Fruit fly (Drosophila melanogaster): ENCODE data around the gene CG42680.

The CG42680 gene

DNA sequence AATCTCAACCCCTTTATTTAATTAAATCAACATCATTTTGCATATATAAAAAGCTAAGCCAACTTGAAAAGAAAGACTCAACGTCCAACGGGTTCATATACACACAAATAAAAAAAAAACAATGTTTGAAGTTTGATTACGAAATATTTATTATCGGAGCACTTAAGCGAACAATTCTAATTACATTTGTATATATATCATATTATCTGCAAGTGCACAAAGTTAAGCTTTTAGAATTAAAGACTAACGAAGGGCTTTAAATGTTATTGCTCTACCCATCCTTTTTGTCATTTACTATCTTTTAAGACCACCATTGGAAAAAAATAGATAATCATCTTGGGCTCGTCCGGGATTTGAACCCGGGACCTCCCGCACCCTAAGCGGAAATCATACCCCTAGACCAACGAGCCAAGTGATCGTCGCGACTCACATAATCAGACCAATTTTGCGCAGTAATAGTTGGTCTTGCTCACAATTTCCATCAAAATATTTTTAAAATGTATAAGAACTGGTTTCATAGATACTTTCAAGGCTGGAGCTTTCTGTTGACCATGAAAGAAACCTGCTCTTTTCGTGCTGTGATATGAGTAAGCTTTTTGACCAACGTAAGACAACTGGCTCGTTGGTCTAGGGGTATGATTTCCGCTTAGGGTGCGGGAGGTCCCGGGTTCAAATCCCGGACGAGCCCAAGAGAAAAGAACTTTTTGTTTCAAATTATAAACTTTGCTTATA lies 11.2 kb upstream of the CG42680 start:
- no peak for TF ChIP-seq tgo (GFP tag; IDR thresholded peaks at IDR 0.05)
- no peak for TF ChIP-seq Atf3 (GFP tag; optimal IDR thresholded peaks at IDR 0.05)
- TF ChIP-seq z (GFP tag; IDR thresholded peaks at IDR 0.05): no peak
- no peak for TF ChIP-seq CG12155 (GFP tag; optimal IDR thresholded peaks at IDR 0.05)
- peak; percentile 44; the same call in 1 of the 2 replicates for TF ChIP-seq vvl (GFP tag; IDR thresholded peaks at IDR 0.05)
- no peak for TF ChIP-seq CG4424 (GFP tag; optimal IDR thresholded peaks at IDR 0.05)
- TF ChIP-seq CG8359 (GFP tag; optimal IDR thresholded peaks at IDR 0.05; ENCODE audit: borderline replicate concordance): no peak
- TF ChIP-seq CG10654 (GFP tag; optimal IDR thresholded peaks at IDR 0.05): no peak
- no peak for TF ChIP-seq Hsf (GFP tag; optimal IDR thresholded peaks at IDR 0.05)
- TF ChIP-seq CG1647 (GFP tag; optimal IDR thresholded peaks at IDR 0.05): no peak
- TF ChIP-seq CG8388 (GFP tag; optimal IDR thresholded peaks at IDR 0.05): no peak
- peak; percentile 36; the same call in 1 of the 2 replicates for TF ChIP-seq stc (GFP tag; IDR thresholded peaks at IDR 0.05)
- peak; percentile 96 for TF ChIP-seq ftz-f1 (GFP tag; optimal IDR thresholded peaks at IDR 0.05)
- TF ChIP-seq ATbp (GFP tag; optimal IDR thresholded peaks at IDR 0.05): no peak
- TF ChIP-seq CG42726 (GFP tag; IDR thresholded peaks at IDR 0.05; ENCODE audit: partially characterized antibody): peak; percentile 82
- no peak for TF ChIP-seq nerfin-1 (tag; optimal IDR thresholded peaks at IDR 0.05)
- TF ChIP-seq pita (GFP tag; optimal IDR thresholded peaks at IDR 0.05): no peak
- no peak for TF ChIP-seq Sin3A (optimal IDR thresholded peaks at IDR 0.05)
- peak; percentile 15 for TF ChIP-seq CG15269 (tag; optimal IDR thresholded peaks at IDR 0.05)
- TF ChIP-seq bcd (GFP tag; optimal IDR thresholded peaks at IDR 0.05): no peak
- peak; percentile 70 for TF ChIP-seq CG13287 (GFP tag; IDR thresholded peaks at IDR 0.05; ENCODE audit: partially characterized antibody)
- TF ChIP-seq CG6254 (GFP tag; optimal IDR thresholded peaks at IDR 0.05): no peak
- peak; percentile 61 for TF ChIP-seq Med (GFP tag)
- TF ChIP-seq Fer1 (GFP tag; optimal IDR thresholded peaks at IDR 0.05): no peak
- TF ChIP-seq prd (optimal IDR thresholded peaks at IDR 0.05): no peak
- TF ChIP-seq prd (GFP tag; IDR thresholded peaks at IDR 0.05): no peak
- TF ChIP-seq ci (GFP tag; IDR thresholded peaks at IDR 0.05): peak; percentile 56; the same call in 1 of the 3 replicates
- TF ChIP-seq kah (GFP tag; optimal IDR thresholded peaks at IDR 0.05): no peak
- peak; percentile 83 for TF ChIP-seq CG16813 (GFP tag; IDR thresholded peaks at IDR 0.05; ENCODE audit: partially characterized antibody)
- peak; percentile 15 for TF ChIP-seq sqz (GFP tag; optimal IDR thresholded peaks at IDR 0.05)
- TF ChIP-seq H2.0 (GFP tag; IDR thresholded peaks at IDR 0.05): no peak
- TF ChIP-seq crc (GFP tag; optimal IDR thresholded peaks at IDR 0.05): no peak
- TF ChIP-seq al (GFP tag; IDR thresholded peaks at IDR 0.05): no peak
- TF ChIP-seq trh (GFP tag; optimal IDR thresholded peaks at IDR 0.05): no peak
- TF ChIP-seq dati (GFP tag; IDR thresholded peaks at IDR 0.05): no peak
- TF ChIP-seq esg (GFP tag; conservative IDR thresholded peaks at IDR 0.05): no peak
- peak; percentile 64; the same call in 1 of the 2 replicates for TF ChIP-seq ato (GFP tag; IDR thresholded peaks at IDR 0.05; ENCODE audit: partially characterized antibody)
- TF ChIP-seq ssp (GFP tag; IDR thresholded peaks at IDR 0.05): no peak
- TF ChIP-seq dysf (GFP tag; IDR thresholded peaks at IDR 0.05): no peak
- TF ChIP-seq Mes4 (GFP tag; optimal IDR thresholded peaks at IDR 0.05): no peak
- TF ChIP-seq nom (GFP tag; optimal IDR thresholded peaks at IDR 0.05): peak; percentile 24
- TF ChIP-seq Bdp1 (GFP tag; optimal IDR thresholded peaks at IDR 0.05): peak; percentile 100
- TF ChIP-seq CG18262 (tag; optimal IDR thresholded peaks at IDR 0.05): no peak
- TF ChIP-seq tap (tag; optimal IDR thresholded peaks at IDR 0.05): peak; percentile 40
- TF ChIP-seq Lhr (GFP tag; optimal IDR thresholded peaks at IDR 0.05): no peak
- peak; percentile 40; the same call in 1 of the 2 replicates for TF ChIP-seq Rfx (GFP tag; IDR thresholded peaks at IDR 0.05)
- TF ChIP-seq chinmo (GFP tag; IDR thresholded peaks at IDR 0.05; ENCODE audit: partially characterized antibody): peak; percentile 86; the same call in 3 of the 4 replicates
- no peak for TF ChIP-seq sim (GFP tag; IDR thresholded peaks at IDR 0.05)
- TF ChIP-seq CG7271 (tag; optimal IDR thresholded peaks at IDR 0.05): no peak
- no peak for TF ChIP-seq Ptx1 (GFP tag; IDR thresholded peaks at IDR 0.05)
